Fruit fly (Drosophila melanogaster) whole organism, embryonic: ENCODE measurements around the gene CG9107.

ENCODE experiments used
- Ada2b ChIP-seq: fragments of 200-800 bp; sonication (Bioruptor generic); IDR thresholded peaks from 2 replicates; pipeline ENCODE4 v1.3.6; 2022; ENCODE audit warnings: missing biosample characterization, missing genetic modification characterization
- Aef1 ChIP-seq: fragments of 200-800 bp; sonication (Bioruptor generic); IDR thresholded peaks from 3 replicates; pipeline ENCODE4 v1.3.6; 2022; ENCODE audit warnings: missing biosample characterization, missing genetic modification characterization
- Awh ChIP-seq: fragments of 200-800 bp; sonication (Bioruptor generic); IDR thresholded peaks from 2 replicates; pipeline ENCODE4, ENCODE4 v1.3.6; 2022; ENCODE audit warnings: missing biosample characterization, missing genetic modification characterization
- Bgb ChIP-seq: fragments of 200-800 bp; sonication (Bioruptor generic); IDR thresholded peaks from 2 replicates; pipeline ENCODE4 v1.3.6; 2022; ENCODE audit warnings: missing biosample characterization, missing genetic modification characterization; ENCODE audit not compliant: partially characterized antibody
- CG10147 ChIP-seq: fragments of 200-800 bp; sonication (Bioruptor generic); optimal IDR thresholded peaks from 2 replicates; lab custom pipeline; 2019; ENCODE audit warnings: missing biosample characterization, mild to moderate bottlenecking, missing genetic modification characterization, moderate library complexity
- CG11695 ChIP-seq: fragments of 200-800 bp; sonication (Bioruptor generic); IDR thresholded peaks from 3 replicates; pipeline ENCODE4 v1.3.6; 2022; ENCODE audit warnings: missing biosample characterization, missing genetic modification characterization
- CG12391 ChIP-seq: fragments of 200-800 bp; sonication (Bioruptor generic); optimal IDR thresholded peaks from 3 replicates; lab custom pipeline; 2018; ENCODE audit warnings: missing biosample characterization, mild to moderate bottlenecking, missing genetic modification characterization, moderate library complexity
- CG12659 ChIP-seq: fragments of 200-800 bp; sonication (Bioruptor generic); optimal IDR thresholded peaks from 3 replicates; lab custom pipeline; 2017; ENCODE audit warnings: mild to moderate bottlenecking, missing biosample characterization, missing genetic modification reagents, missing genetic modification characterization
- CG15011 ChIP-seq: fragments of 200-800 bp; sonication (Bioruptor generic); optimal IDR thresholded peaks from 3 replicates; lab custom pipeline; 2018; ENCODE audit warnings: missing biosample characterization, mild to moderate bottlenecking, missing genetic modification characterization
- CG17612 ChIP-seq: fragments of 200-800 bp; sonication (Bioruptor generic); IDR thresholded peaks from 2 replicates; pipeline ENCODE4 v1.3.6; 2022; ENCODE audit warnings: missing biosample characterization, missing genetic modification characterization
- CG30403 ChIP-seq: fragments of 200-800 bp; sonication (Bioruptor generic); optimal IDR thresholded peaks from 3 replicates; lab custom pipeline; 2016; ENCODE audit warnings: missing biosample characterization, missing genetic modification characterization
- CG31441 ChIP-seq: fragments of 200-800 bp; sonication (Bioruptor generic); IDR thresholded peaks from 2 replicates; pipeline ENCODE4 v1.3.6; 2022; ENCODE audit warnings: missing biosample characterization, missing genetic modification characterization
- CG34422 ChIP-seq: fragments of 200-800 bp; sonication (Bioruptor generic); IDR thresholded peaks from 3 replicates; pipeline ENCODE4 v1.3.6; 2022; ENCODE audit warnings: missing biosample characterization, missing genetic modification characterization
- CG3995 ChIP-seq: fragments of 200-800 bp; sonication (Bioruptor generic); optimal IDR thresholded peaks from 3 replicates; lab custom pipeline; 2016; ENCODE audit warnings: missing biosample characterization, missing genetic modification characterization
- CG4617 ChIP-seq: fragments of 200-800 bp; sonication (Bioruptor generic); optimal IDR thresholded peaks from 3 replicates; lab custom pipeline; 2016; ENCODE audit warnings: missing biosample characterization, missing genetic modification characterization, borderline replicate concordance
- CG4854 ChIP-seq: fragments of 200-800 bp; sonication (Bioruptor generic); optimal IDR thresholded peaks from 2 replicates; lab custom pipeline; 2016; ENCODE audit warnings: missing biosample characterization, missing genetic modification characterization, inconsistent platforms
- CG6683 ChIP-seq: fragments of 200-800 bp; sonication (Bioruptor generic); optimal IDR thresholded peaks from 2 replicates; lab custom pipeline; 2017; ENCODE audit warnings: missing biosample characterization, mild to moderate bottlenecking, missing genetic modification characterization, missing genetic modification reagents
- CG8290 ChIP-seq, 3 experiments: fragments of 200-800 bp; sonication (Bioruptor generic); optimal IDR thresholded peaks; 2 replicates each; lab custom pipeline; 2016 to 2019; ENCODE audit warnings: missing biosample characterization in 3 of 3, missing genetic modification characterization in 3 of 3, mild to moderate bottlenecking in 2 of 3, moderate library complexity in 1 of 3
- CG8478 ChIP-seq: fragments of >200 bp; optimal IDR thresholded peaks from 2 replicates; lab custom pipeline; 2018
- CG9797 ChIP-seq: fragments of 200-800 bp; sonication (Bioruptor generic); optimal IDR thresholded peaks from 3 replicates; lab custom pipeline; 2018; ENCODE audit warnings: missing biosample characterization, mild to moderate bottlenecking, missing genetic modification characterization
- CHES-1-like ChIP-seq: fragments of 200-800 bp; sonication (Bioruptor generic); optimal IDR thresholded peaks from 2 replicates; lab custom pipeline; 2016; ENCODE audit warnings: missing biosample characterization, missing genetic modification characterization
- CkIIα-i1 ChIP-seq: fragments of 200-800 bp; sonication (Bioruptor generic); IDR thresholded peaks from 2 replicates; pipeline ENCODE4 v1.3.6; 2022; ENCODE audit warnings: missing biosample characterization, missing genetic modification characterization
- Dad ChIP-seq: fragments of 200-800 bp; sonication (Bioruptor generic); optimal IDR thresholded peaks from 3 replicates; lab custom pipeline; 2016; ENCODE audit warnings: missing biosample characterization, missing genetic modification characterization
- Dref ChIP-seq: fragments of 200-800 bp; sonication (Bioruptor generic); IDR thresholded peaks from 2 replicates; pipeline ENCODE4 v1.3.6; 2022; ENCODE audit warnings: missing biosample characterization, missing genetic modification characterization
- Drgx ChIP-seq: fragments of 200-800 bp; sonication (Bioruptor generic); IDR thresholded peaks from 2 replicates; pipeline ENCODE4 v1.3.6; 2022; ENCODE audit warnings: missing biosample characterization, missing genetic modification characterization
- Lim3 ChIP-seq: fragments of 200-800 bp; sonication (Bioruptor generic); IDR thresholded peaks from 2 replicates; pipeline ENCODE4 v1.3.6; 2022; ENCODE audit warnings: missing biosample characterization, missing genetic modification characterization
- NfI ChIP-seq: fragments of 200-800 bp; sonication (Bioruptor generic); optimal IDR thresholded peaks from 3 replicates; lab custom pipeline; 2018; ENCODE audit warnings: missing biosample characterization, mild to moderate bottlenecking, missing genetic modification characterization, moderate library complexity
- Scr ChIP-seq: fragments of 200-800 bp; sonication (Bioruptor generic); IDR thresholded peaks from 2 replicates; pipeline ENCODE4 v1.3.6; 2022; ENCODE audit warnings: missing biosample characterization, missing genetic modification characterization; ENCODE audit not compliant: partially characterized antibody
- TFAM ChIP-seq: fragments of 200-800 bp; sonication (Bioruptor generic); optimal IDR thresholded peaks from 2 replicates; lab custom pipeline; 2017; ENCODE audit warnings: missing biosample characterization, missing genetic modification characterization, inconsistent platforms
- YL-1 ChIP-seq: fragments of 200-800 bp; sonication (Bioruptor generic); optimal IDR thresholded peaks from 3 replicates; lab custom pipeline; 2017; ENCODE audit warnings: missing biosample characterization, mild to moderate bottlenecking, missing genetic modification characterization
- al ChIP-seq: fragments of 200-800 bp; sonication (Bioruptor generic); IDR thresholded peaks from 2 replicates; pipeline ENCODE4 v1.3.6; 2022; ENCODE audit warnings: missing biosample characterization, missing genetic modification characterization
- bowl ChIP-seq: fragments of 200-800 bp; sonication (Bioruptor generic); IDR thresholded peaks from 2 replicates; pipeline ENCODE4 v1.3.6; 2022; ENCODE audit warnings: missing biosample characterization, missing genetic modification characterization
- cas ChIP-seq: fragments of 200-800 bp; sonication (Bioruptor generic); IDR thresholded peaks from 2 replicates; pipeline ENCODE4 v1.3.6; 2022; ENCODE audit warnings: missing biosample characterization, missing genetic modification characterization
- caup ChIP-seq: fragments of 200-800 bp; sonication (Bioruptor generic); optimal IDR thresholded peaks from 3 replicates; lab custom pipeline; 2017; ENCODE audit warnings: missing biosample characterization, mild to moderate bottlenecking, missing genetic modification characterization, moderate library complexity; ENCODE audit not compliant: severe bottlenecking
- cwo ChIP-seq: fragments of 200-800 bp; sonication (Bioruptor generic); optimal IDR thresholded peaks from 3 replicates; lab custom pipeline; 2017; ENCODE audit warnings: missing biosample characterization, missing genetic modification characterization, mild to moderate bottlenecking, moderate library complexity, missing genetic modification reagents
- dan ChIP-seq: fragments of 200-800 bp; sonication (Bioruptor generic); IDR thresholded peaks from 2 replicates; pipeline ENCODE4 v1.3.6; 2022; ENCODE audit warnings: missing biosample characterization, missing genetic modification characterization
- dm ChIP-seq: fragments of 200-800 bp; sonication (Bioruptor generic); optimal IDR thresholded peaks from 3 replicates; lab custom pipeline; 2016; ENCODE audit warnings: missing biosample characterization, missing genetic modification characterization
- hkb ChIP-seq, 2 experiments: fragments of 200-800 bp in 1 of 2; fragments of >200 bp in 1 of 2; sonication (Bioruptor generic) in 1 of 2; IDR thresholded peaks in 1 of 2; optimal IDR thresholded peaks in 1 of 2; 2 replicates each; pipeline versions ENCODE4 v1.3.6 to Lab custom; 2017 to 2022; ENCODE audit warnings: missing biosample characterization in 1 of 2, missing genetic modification characterization in 1 of 2
- jigr1 ChIP-seq: fragments of 200-800 bp; sonication (Bioruptor generic); IDR thresholded peaks from 3 replicates; pipeline ENCODE4 v1.3.6; 2022; ENCODE audit warnings: missing biosample characterization, missing genetic modification characterization
- kni ChIP-seq: fragments of 200-800 bp; sonication (Bioruptor generic); optimal IDR thresholded peaks from 3 replicates; lab custom pipeline; 2017; ENCODE audit warnings: mild to moderate bottlenecking, missing biosample characterization, missing genetic modification reagents, missing genetic modification characterization
- maf-S ChIP-seq: fragments of 200-800 bp; sonication (Bioruptor generic); optimal IDR thresholded peaks from 2 replicates; lab custom pipeline; 2016; ENCODE audit warnings: missing biosample characterization, missing genetic modification characterization
- org-1 ChIP-seq: fragments of 200-800 bp; sonication (Bioruptor generic); optimal IDR thresholded peaks from 2 replicates; lab custom pipeline; 2017; ENCODE audit warnings: missing biosample characterization, missing genetic modification characterization
- phol ChIP-seq: fragments of 200-800 bp; sonication (Bioruptor generic); optimal IDR thresholded peaks from 3 replicates; lab custom pipeline; 2018; ENCODE audit warnings: missing biosample characterization, mild to moderate bottlenecking, missing genetic modification characterization, moderate library complexity
- pzg ChIP-seq: fragments of 200-800 bp; sonication (Bioruptor generic); optimal IDR thresholded peaks from 3 replicates; lab custom pipeline; 2018; ENCODE audit warnings: missing biosample characterization, mild to moderate bottlenecking, missing genetic modification characterization, moderate library complexity
- rib ChIP-seq: fragments of 200-800 bp; sonication (Bioruptor generic); IDR thresholded peaks from 2 replicates; pipeline ENCODE4 v1.3.6; 2022; ENCODE audit warnings: missing biosample characterization, missing genetic modification characterization
- trh ChIP-seq: fragments of 200-800 bp; sonication (Bioruptor generic); optimal IDR thresholded peaks from 2 replicates; lab custom pipeline; 2016; ENCODE audit warnings: missing biosample characterization, missing genetic modification characterization
- vvl ChIP-seq: fragments of 200-800 bp; sonication (Bioruptor generic); IDR thresholded peaks from 2 replicates; pipeline ENCODE4 v1.3.6; 2022; ENCODE audit warnings: missing biosample characterization, missing genetic modification characterization
- zen2 ChIP-seq: fragments of 200-800 bp; sonication (Bioruptor generic); IDR thresholded peaks from 3 replicates; pipeline ENCODE4 v1.3.6; 2022; ENCODE audit warnings: missing biosample characterization, missing genetic modification characterization; ENCODE audit not compliant: partially characterized antibody

CG9107 gene

dm6 chr2L:6070656-6071231 lies 46.4 kb upstream of the CG9107 start, which contains the start of the genes CG9154 and Kr-h2 (continued):
- TF ChIP-seq CG30403 (GFP tag; lab: Kevin White, UChicago), result peak; percentile 48
- no peak for TF ChIP-seq Lim3 (GFP tag; lab: Robert Waterston, UW)
- TF ChIP-seq CG4854 (GFP tag; lab: Kevin White, UChicago), result no peak
- TF ChIP-seq YL-1, result peak; percentile 8
- no peak for TF ChIP-seq CG10147 (GFP tag; lab: Kevin White, UChicago)
- TF ChIP-seq caup (GFP tag; lab: Kevin White, UChicago), result no peak
- peak; percentile 37 for TF ChIP-seq phol (tag; lab: Kevin White, UChicago)
- no peak for TF ChIP-seq al (GFP tag; lab: Robert Waterston, UW)
- no peak for TF ChIP-seq trh (GFP tag; lab: Kevin White, UChicago)
- no peak for TF ChIP-seq maf-S (GFP tag; lab: Kevin White, UChicago)
- TF ChIP-seq Aef1 (GFP tag; lab: Robert Waterston, UW), result no peak
- peak; percentile 62 for TF ChIP-seq CG12391 (tag; lab: Kevin White, UChicago)
- TF ChIP-seq Awh (GFP tag; lab: Robert Waterston, UW), result no peak
- TF ChIP-seq Dad (GFP tag; lab: Kevin White, UChicago), result no peak
- no peak for TF ChIP-seq org-1
- no peak for TF ChIP-seq bowl
- TF ChIP-seq CG34422 (GFP tag; lab: Robert Waterston, UW), result peak; percentile 11; the same call in 1 of the 3 replicates
- TF ChIP-seq CG9797, result peak; percentile 15
- peak; percentile 31 for TF ChIP-seq cwo
- no peak for TF ChIP-seq CkIIα-i1 (GFP tag; lab: Robert Waterston, UW)
- TF ChIP-seq Ada2b (GFP tag; lab: Robert Waterston, UW), result no peak
- TF ChIP-seq CG3995 (GFP tag; lab: Kevin White, UChicago), result peak; percentile 3
- TF ChIP-seq CG6683 (GFP tag; lab: Kevin White, UChicago), result no peak
- no peak for TF ChIP-seq CG8478 (lab: Kevin White, UChicago)
- TF ChIP-seq NfI (GFP tag; lab: Kevin White, UChicago), result peak; percentile 56
- peak; percentile 47; the same call in 1 of the 2 replicates for TF ChIP-seq vvl (GFP tag; lab: Robert Waterston, UW)
- TF ChIP-seq CHES-1-like, result peak; percentile 32
- TF ChIP-seq Scr (GFP tag; lab: Robert Waterston, UW), result peak; percentile 61
- no peak for TF ChIP-seq CG8290 (GFP tag; optimal IDR thresholded peaks at IDR 0.05; lab: Kevin White, UChicago)
- TF ChIP-seq CG8290 (tag; optimal IDR thresholded peaks at IDR 0.05; lab: Kevin White, UChicago), result peak in 1 of 2 experiments; percentile 48
- TF ChIP-seq, all 482 proteins: peak for 174

- TF ChIP-seq rib (no peak), CG15011 (GFP tag; lab: Kevin White, UChicago) (no peak), CG11695 (GFP tag; lab: Robert Waterston, UW) (no peak), Scr (GFP tag; lab: Robert Waterston, UW) (peak; percentile 90), CG17612 (no peak), CG9797 (peak; percentile 12), TFAM (GFP tag; lab: Kevin White, UChicago) (no peak), CG31441 (no peak), zen2 (GFP tag; lab: Robert Waterston, UW) (peak; percentile 80), Dref (GFP tag; lab: Robert Waterston, UW) (peak; percentile 95), Drgx (GFP tag; lab: Robert Waterston, UW) (no peak), kni (GFP tag; lab: Kevin White, UChicago) (no peak), dm (peak; percentile 50), pzg (GFP tag; lab: Kevin White, UChicago) (peak; percentile 69), jigr1 (GFP tag; lab: Robert Waterston, UW) (no peak), Bgb (GFP tag; lab: Robert Waterston, UW) (peak; percentile 94), hkb (optimal IDR thresholded peaks at IDR 0.05; lab: Kevin White, UChicago) (no peak), hkb (GFP tag; IDR thresholded peaks at IDR 0.05; lab: Robert Waterston, UW) (no peak), dan (GFP tag; lab: Robert Waterston, UW) (no peak), CG12659 (GFP tag; lab: Kevin White, UChicago) (peak; percentile 6), cas (no peak), CG4617 (peak; percentile 61)
Observed at dm6 chr2L:6068544-6069251, 44.4 kb upstream of the CG9107 start, which contains the start of the genes CG9150 and Pfdn1. Gene CG9150 (minus strand): TSS chr2L:6068594. Gene Pfdn1 (plus strand): TSS chr2L:6069079.
